Worm (Caenorhabditis elegans) whole organism, young adult: ENCODE measurements around the gene F11A5.17.

Experiments
- F49E8.2 ChIP-seq: sonication (generic microtip); optimal IDR thresholded peaks from 3 replicates; lab custom pipeline; 2017; ENCODE audit warnings: missing genetic modification characterization, mild to moderate bottlenecking, missing compliant biosample characterization, antibody characterized with exemption, moderate library complexity; ENCODE audit not compliant: insufficient read depth
- lin-26 ChIP-seq: fragments of 200-800 bp; sonication (Bioruptor generic); IDR thresholded peaks from 2 replicates; pipeline ENCODE4 v1.3.6; 2022; ENCODE audit warnings: missing genetic modification reagents, missing genetic modification characterization, missing compliant biosample characterization
- lin-35 ChIP-seq, 3 experiments: fragments of 150-350 bp in 2 of 3; sonication (generic microtip) in 1 of 3; optimal IDR thresholded peaks; 2 replicates each; lab custom pipeline; 2014 to 2018; ENCODE audit warnings: missing biosample characterization in 3 of 3, missing genetic modification characterization in 3 of 3, missing genetic modification reagents in 3 of 3
- mel-28 ChIP-seq: sonication (generic microtip); optimal IDR thresholded peaks from 2 replicates; lab custom pipeline; 2016; ENCODE audit warnings: borderline replicate concordance, mild to moderate bottlenecking, missing genetic modification characterization, missing compliant biosample characterization
- somi-1 ChIP-seq: fragments of 200-800 bp; sonication (Bioruptor generic); optimal IDR thresholded peaks from 2 replicates; lab custom pipeline; 2018; ENCODE audit warnings: mild to moderate bottlenecking, missing genetic modification characterization, missing compliant biosample characterization

ce11 chrV:16226581-16226980 lies 24.8 kb downstream of the F11A5.17 start, which contains the start of gene F11A5.13:
- no peak for TF ChIP-seq somi-1 (GFP tag; lab: Kevin White, UChicago)
- no peak for TF ChIP-seq lin-35 (GFP tag; optimal IDR thresholded peaks at IDR 0.05; lab: Kevin White, UChicago)
- TF ChIP-seq lin-26 (GFP tag; lab: Robert Waterston, UW): no peak
- no peak for TF ChIP-seq mel-28 (tag; lab: Kevin White, UChicago)
- TF ChIP-seq F49E8.2 (tag; lab: Kevin White, UChicago): no peak
